Worm (Caenorhabditis elegans): ENCODE data around the gene fbxb-111.
A peak's percentile ranks its signal among the peaks of the same experiment; 100 is the strongest.

The fbxb-111 gene

ce11 chrII:2783380-2783779, 8.6 kb upstream of the fbxb-111 start:
- TF ChIP-seq zfh-2 (GFP tag; conservative IDR thresholded peaks at IDR 0.05), result peak; percentile 73
- TF ChIP-seq F57A8.1 (GFP tag; optimal IDR thresholded peaks at IDR 0.05), result no peak
- TF ChIP-seq F39B2.1 (GFP tag; IDR thresholded peaks at IDR 0.05), result no peak
- TF ChIP-seq him-1 (tag; optimal IDR thresholded peaks at IDR 0.05), result no peak
- no peak for TF ChIP-seq snpc-3.4 (tag; optimal IDR thresholded peaks at IDR 0.05)
- no peak for TF ChIP-seq egl-44 (GFP tag; IDR thresholded peaks at IDR 0.05)
- peak; percentile 63; the same call in 1 of the 2 replicates for TF ChIP-seq egrh-3 (GFP tag; IDR thresholded peaks at IDR 0.05)
- TF ChIP-seq madf-10 (tag; optimal IDR thresholded peaks at IDR 0.05), result no peak
- TF ChIP-seq fkh-3 (tag; optimal IDR thresholded peaks at IDR 0.05), result no peak
- TF ChIP-seq gei-17 (GFP tag; optimal IDR thresholded peaks at IDR 0.05), result no peak
- no peak for TF ChIP-seq athp-1 (tag; optimal IDR thresholded peaks at IDR 0.05)
- no peak for TF ChIP-seq Y53G8AR.9 (GFP tag; conservative IDR thresholded peaks at IDR 0.05)
- no peak for TF ChIP-seq ets-4 (GFP tag; optimal IDR thresholded peaks at IDR 0.05)

DNA sequence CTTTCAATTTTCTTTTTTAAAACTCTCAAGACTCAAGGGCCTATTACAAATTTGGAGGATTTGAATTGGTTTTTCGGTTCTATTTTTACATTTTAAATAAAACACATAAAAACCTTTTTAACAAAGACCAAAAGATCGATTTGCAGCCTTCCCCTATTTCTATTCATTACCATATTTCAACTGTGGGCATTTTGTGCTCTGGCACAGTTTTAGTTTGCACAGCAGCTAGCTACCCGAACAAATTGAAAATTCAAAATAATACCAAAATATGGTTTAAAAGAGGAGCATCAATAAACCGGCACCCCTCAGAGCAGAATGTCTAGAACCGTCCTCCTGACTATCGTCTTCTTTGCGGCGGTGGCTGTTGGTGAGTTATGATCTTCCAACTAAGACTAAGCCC, 6.6 kb upstream of the fbxb-111 start, which contains the start of gene F08D12.2:
Gene F08D12.2, plus strand, starts transcription at position 301 of the 400 bp plus-strand sequence.
- TF ChIP-seq Y67H2A.10 (GFP tag; conservative IDR thresholded peaks at IDR 0.05) (no peak), nhr-90 (tag; optimal IDR thresholded peaks at IDR 0.05) (no peak), hmg-1.2 (GFP tag; IDR thresholded peaks at IDR 0.05) (no peak)

- no peak for TF ChIP-seq Y53G8AR.9 (GFP tag; conservative IDR thresholded peaks at IDR 0.05)
- peak; percentile 50 for TF ChIP-seq zfh-2 (GFP tag; conservative IDR thresholded peaks at IDR 0.05)
These were observed 6.0 kb upstream of the fbxb-111 start for ce11 chrII:2780804-2781203.

DNA sequence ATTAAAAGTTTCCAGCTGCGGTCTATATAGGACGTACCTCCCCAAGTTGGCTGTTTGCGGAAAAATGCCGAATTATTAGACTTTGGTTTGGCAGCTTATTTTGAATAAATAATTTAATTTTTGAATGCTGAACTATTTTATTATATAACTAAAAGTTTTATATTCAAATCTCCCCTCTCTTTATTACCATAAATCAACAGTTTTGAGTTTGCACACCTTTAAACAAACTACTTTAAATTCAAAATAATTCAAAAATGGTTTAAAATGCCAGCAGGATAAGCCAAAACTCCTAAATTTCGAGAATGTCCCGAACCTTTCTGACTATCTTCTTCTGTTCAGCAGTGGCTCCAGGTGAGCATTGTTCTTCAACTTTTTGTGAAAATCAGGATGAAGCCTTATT, 4.4 kb upstream of the fbxb-111 start, which contains the start of gene F08D12.3:
Gene F08D12.3, plus strand, starts transcription at position 301 of the 400 bp plus-strand sequence.
- TF ChIP-seq madf-10 (tag; optimal IDR thresholded peaks at IDR 0.05) (no peak), attf-5 (GFP tag; optimal IDR thresholded peaks at IDR 0.05) (no peak), cebp-1 (GFP tag; IDR thresholded peaks at IDR 0.05) (no peak), cebp-1 (tag; optimal IDR thresholded peaks at IDR 0.05) (no peak), xnd-1 (tag; optimal IDR thresholded peaks at IDR 0.05) (no peak), Y79H2A.3 (GFP tag; conservative IDR thresholded peaks at IDR 0.05) (no peak), lin-26 (GFP tag; IDR thresholded peaks at IDR 0.05) (no peak), madf-3 (GFP tag; IDR thresholded peaks at IDR 0.05) (no peak), K12H6.12 (tag; optimal IDR thresholded peaks at IDR 0.05) (no peak), mel-28 (tag; optimal IDR thresholded peaks at IDR 0.05; ENCODE audit: borderline replicate concordance) (no peak), ztf-3 (GFP tag; optimal IDR thresholded peaks at IDR 0.05) (no peak), lin-40 (tag; optimal IDR thresholded peaks at IDR 0.05) (no peak), ekl-4 (GFP tag; IDR thresholded peaks at IDR 0.05) (no peak), attf-3 (GFP tag; conservative IDR thresholded peaks at IDR 0.05) (no peak), B0035.1 (tag; optimal IDR thresholded peaks at IDR 0.05) (no peak), aptf-2 (GFP tag; conservative IDR thresholded peaks at IDR 0.05) (no peak), nhr-80 (tag; optimal IDR thresholded peaks at IDR 0.05) (no peak), aptf-3 (GFP tag; IDR thresholded peaks at IDR 0.05) (no peak), B0261.1 (tag; optimal IDR thresholded peaks at IDR 0.05) (no peak), ztf-26 (tag; optimal IDR thresholded peaks at IDR 0.05) (no peak)

All from whole organism, young adult.